Fruit fly (Drosophila melanogaster) whole organism, adult: ENCODE results near the gene Phf5a.

Source experiments
- CG11617 ChIP-seq: fragments of 200-800 bp; sonication (Bioruptor generic); optimal IDR thresholded peaks from 2 replicates; lab custom pipeline; 2017; ENCODE audit warnings: mild to moderate bottlenecking, missing biosample characterization, missing genetic modification reagents, missing genetic modification characterization
- CG12768 ChIP-seq: fragments of 200-800 bp; sonication (Bioruptor generic); optimal IDR thresholded peaks from 2 replicates; lab custom pipeline; 2017; ENCODE audit warnings: missing biosample characterization, missing genetic modification characterization, mild to moderate bottlenecking, moderate library complexity, missing genetic modification reagents
- CG14711 ChIP-seq: fragments of 200-800 bp; sonication (Bioruptor generic); optimal IDR thresholded peaks from 2 replicates; lab custom pipeline; 2018; ENCODE audit warnings: missing biosample characterization, mild to moderate bottlenecking, missing genetic modification characterization, moderate library complexity
- CG1620 ChIP-seq: fragments of 200-800 bp; sonication (Bioruptor generic); optimal IDR thresholded peaks from 2 replicates; lab custom pipeline; 2016; ENCODE audit warnings: missing biosample characterization, missing genetic modification characterization
- CG33017 ChIP-seq: fragments of 200-800 bp; sonication (Bioruptor generic); optimal IDR thresholded peaks from 2 replicates; lab custom pipeline; 2018; ENCODE audit warnings: missing biosample characterization, mild to moderate bottlenecking, missing genetic modification characterization, moderate library complexity
- CG5204 ChIP-seq: fragments of 200-800 bp; sonication (Bioruptor generic); optimal IDR thresholded peaks from 2 replicates; lab custom pipeline; 2016; ENCODE audit warnings: missing biosample characterization, missing genetic modification characterization
- CG7045 ChIP-seq: fragments of 200-800 bp; sonication (Bioruptor generic); optimal IDR thresholded peaks from 2 replicates; lab custom pipeline; 2017; ENCODE audit warnings: missing biosample characterization, mild to moderate bottlenecking, missing genetic modification characterization
- CG7101 ChIP-seq: fragments of 200-800 bp; sonication (Bioruptor generic); optimal IDR thresholded peaks from 2 replicates; lab custom pipeline; 2018; ENCODE audit warnings: missing biosample characterization, mild to moderate bottlenecking, missing genetic modification characterization, moderate library complexity
- Clk ChIP-seq: fragments of 200-800 bp; sonication (Bioruptor generic); optimal IDR thresholded peaks from 2 replicates; lab custom pipeline; 2017; ENCODE audit warnings: missing biosample characterization, missing genetic modification characterization
- Crg-1 ChIP-seq: fragments of 200-800 bp; sonication (Bioruptor generic); optimal IDR thresholded peaks from 2 replicates; lab custom pipeline; 2016; ENCODE audit warnings: missing biosample characterization, missing genetic modification characterization
- Hr96 ChIP-seq: fragments of 200-800 bp; sonication (Bioruptor generic); optimal IDR thresholded peaks from 2 replicates; lab custom pipeline; 2016; ENCODE audit warnings: missing biosample characterization, missing genetic modification characterization
- Mnt ChIP-seq: fragments of 200-800 bp; sonication (Bioruptor generic); optimal IDR thresholded peaks from 2 replicates; lab custom pipeline; 2016; ENCODE audit warnings: missing biosample characterization, mild to moderate bottlenecking, missing genetic modification characterization
- bab1 ChIP-seq: fragments of 200-800 bp; sonication (Bioruptor generic); optimal IDR thresholded peaks from 3 replicates; lab custom pipeline; 2019; ENCODE audit warnings: missing biosample characterization, mild to moderate bottlenecking, missing genetic modification characterization, moderate library complexity
- cic ChIP-seq: fragments of 200-800 bp; sonication (Bioruptor generic); optimal IDR thresholded peaks from 2 replicates; lab custom pipeline; 2017; ENCODE audit warnings: missing biosample characterization, mild to moderate bottlenecking, missing genetic modification characterization, moderate library complexity
- cnc ChIP-seq, 2 experiments: fragments of >200 bp; optimal IDR thresholded peaks; 2 replicates each; lab custom pipeline; 2017
- kay ChIP-seq: fragments of 200-800 bp; sonication (Bioruptor generic); peaks from one replicate; lab custom pipeline; 2016; ENCODE audit warnings: missing biosample characterization, missing genetic modification characterization, borderline replicate concordance
- ovo ChIP-seq: fragments of 200-800 bp; sonication (Bioruptor generic); optimal IDR thresholded peaks from 2 replicates; lab custom pipeline; 2016; ENCODE audit warnings: missing biosample characterization, missing genetic modification characterization
- pad ChIP-seq: fragments of 200-800 bp; sonication (Bioruptor generic); optimal IDR thresholded peaks from 3 replicates; lab custom pipeline; 2017; ENCODE audit warnings: missing biosample characterization, missing genetic modification characterization, mild to moderate bottlenecking, moderate library complexity, missing genetic modification reagents
- tj ChIP-seq: fragments of 200-800 bp; sonication (Bioruptor generic); optimal IDR thresholded peaks from 3 replicates; lab custom pipeline; 2017; ENCODE audit warnings: missing biosample characterization, mild to moderate bottlenecking, missing genetic modification characterization, moderate library complexity
- toe ChIP-seq: fragments of 200-800 bp; sonication (Bioruptor generic); optimal IDR thresholded peaks from 2 replicates; lab custom pipeline; 2016; ENCODE audit warnings: missing biosample characterization, missing genetic modification characterization

Phf5a gene

DNA sequence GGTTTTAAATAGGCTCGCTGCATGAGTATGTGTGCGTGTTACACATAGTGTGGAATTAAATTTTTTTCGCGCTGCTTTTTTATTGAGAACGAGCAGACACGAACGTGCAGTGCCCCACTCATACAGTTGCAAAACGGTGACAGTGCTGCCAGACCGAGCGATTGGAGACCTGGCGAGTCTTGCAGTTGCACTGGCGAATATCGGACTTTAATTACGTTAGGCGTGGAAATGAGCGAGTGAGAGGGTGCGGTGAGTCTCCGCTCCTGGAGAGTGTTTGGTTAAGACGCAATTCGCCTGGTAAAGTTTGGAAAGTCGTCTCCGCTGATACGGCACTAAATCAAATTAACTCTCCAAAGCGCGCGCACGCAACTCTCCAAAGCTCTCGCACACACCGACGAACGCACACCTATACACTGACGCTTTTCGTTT, 9.3 kb downstream of the Phf5a start:
- peak; percentile 77 for TF ChIP-seq pad
- peak; percentile 93 for TF ChIP-seq cic (GFP tag; lab: Kevin White, UChicago)
- TF ChIP-seq CG11617 = peak; percentile 5
- peak; percentile 79 for TF ChIP-seq tj (GFP tag; lab: Kevin White, UChicago)
- peak; percentile 85 for TF ChIP-seq Mnt (GFP tag; lab: Kevin White, UChicago)
- no peak for TF ChIP-seq Crg-1 (GFP tag; lab: Kevin White, UChicago)
- no peak for TF ChIP-seq CG7101 (tag; lab: Kevin White, UChicago)
- peak; percentile 10 for TF ChIP-seq ovo (GFP tag; lab: Kevin White, UChicago)
- TF ChIP-seq toe (GFP tag; lab: Kevin White, UChicago) = peak; percentile 27
- TF ChIP-seq cnc (optimal IDR thresholded peaks at IDR 0.05; lab: Kevin White, UChicago) = no peak
- no peak for TF ChIP-seq kay
- TF ChIP-seq bab1 (GFP tag; lab: Kevin White, UChicago) = no peak
- no peak for TF ChIP-seq CG14711 (tag; lab: Kevin White, UChicago)
- TF ChIP-seq CG1620 (GFP tag; lab: Kevin White, UChicago) = no peak
- TF ChIP-seq CG33017 (tag; lab: Kevin White, UChicago) = no peak
- no peak for TF ChIP-seq CG7045 (GFP tag; lab: Kevin White, UChicago)

DNA sequence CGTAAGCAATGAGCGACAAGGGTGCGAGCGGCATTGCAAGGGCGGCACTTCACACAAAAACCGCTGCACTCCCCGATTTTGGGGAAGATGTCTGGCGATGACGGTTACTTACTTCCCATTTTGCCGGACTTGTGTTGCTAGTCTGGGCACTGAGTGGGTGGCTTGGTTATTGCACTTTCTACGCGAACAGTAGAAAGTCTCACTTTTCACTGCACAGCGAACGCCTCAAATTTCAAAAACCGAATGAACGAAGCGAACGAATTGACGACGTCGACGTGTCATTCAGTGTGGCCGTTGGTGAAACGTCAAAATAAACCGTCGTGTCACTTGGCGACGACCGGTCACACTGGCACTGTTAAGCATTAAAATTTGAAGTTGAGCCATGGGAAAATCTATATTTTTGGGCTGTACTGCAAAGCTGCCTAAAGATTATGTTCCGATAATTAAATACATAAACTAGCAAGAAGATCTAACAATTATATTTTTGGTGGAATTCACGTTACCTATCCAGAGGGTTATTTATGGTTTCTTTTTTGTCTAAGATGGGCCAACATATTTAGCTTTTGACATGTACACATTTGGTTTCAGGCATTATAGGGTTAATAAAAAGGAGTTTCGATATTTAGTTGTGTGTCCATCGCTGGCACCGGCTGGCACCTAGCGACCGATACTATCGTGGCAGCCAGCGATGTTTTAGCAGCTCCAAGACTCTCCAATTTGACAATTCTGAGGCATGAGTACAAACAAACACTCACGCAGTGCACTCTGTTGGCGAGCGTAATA, 10.2 kb downstream of the Phf5a start, which contains the start of the genes Sec61alpha and Daxx:
Sec61alpha (minus strand) TSS at position 364 of the 783 bp plus-strand sequence.
Daxx (plus strand) TSS at position 718 of the 783 bp plus-strand sequence.
- TF ChIP-seq kay (no peak), Hr96 (GFP tag; lab: Kevin White, UChicago) (peak; percentile 90), CG33017 (tag; lab: Kevin White, UChicago) (peak; percentile 75), Crg-1 (GFP tag; lab: Kevin White, UChicago) (peak; percentile 66), pad (peak; percentile 45), CG7101 (tag; lab: Kevin White, UChicago) (peak; percentile 83), tj (GFP tag; lab: Kevin White, UChicago) (peak; percentile 84), CG11617 (peak; percentile 55), toe (GFP tag; lab: Kevin White, UChicago) (peak; percentile 94), ovo (GFP tag; lab: Kevin White, UChicago) (peak; percentile 68), cnc (optimal IDR thresholded peaks at IDR 0.05; lab: Kevin White, UChicago) (no peak), CG5204 (GFP tag; lab: Kevin White, UChicago) (no peak), Mnt (GFP tag; lab: Kevin White, UChicago) (peak; percentile 62), cic (GFP tag; lab: Kevin White, UChicago) (no peak), Clk (peak; percentile 85), CG7045 (GFP tag; lab: Kevin White, UChicago) (peak; percentile 61), CG12768 (GFP tag; lab: Kevin White, UChicago) (peak; percentile 70), CG14711 (tag; lab: Kevin White, UChicago) (peak; percentile 74), CG1620 (GFP tag; lab: Kevin White, UChicago) (peak; percentile 93), bab1 (GFP tag; lab: Kevin White, UChicago) (peak; percentile 83)

DNA sequence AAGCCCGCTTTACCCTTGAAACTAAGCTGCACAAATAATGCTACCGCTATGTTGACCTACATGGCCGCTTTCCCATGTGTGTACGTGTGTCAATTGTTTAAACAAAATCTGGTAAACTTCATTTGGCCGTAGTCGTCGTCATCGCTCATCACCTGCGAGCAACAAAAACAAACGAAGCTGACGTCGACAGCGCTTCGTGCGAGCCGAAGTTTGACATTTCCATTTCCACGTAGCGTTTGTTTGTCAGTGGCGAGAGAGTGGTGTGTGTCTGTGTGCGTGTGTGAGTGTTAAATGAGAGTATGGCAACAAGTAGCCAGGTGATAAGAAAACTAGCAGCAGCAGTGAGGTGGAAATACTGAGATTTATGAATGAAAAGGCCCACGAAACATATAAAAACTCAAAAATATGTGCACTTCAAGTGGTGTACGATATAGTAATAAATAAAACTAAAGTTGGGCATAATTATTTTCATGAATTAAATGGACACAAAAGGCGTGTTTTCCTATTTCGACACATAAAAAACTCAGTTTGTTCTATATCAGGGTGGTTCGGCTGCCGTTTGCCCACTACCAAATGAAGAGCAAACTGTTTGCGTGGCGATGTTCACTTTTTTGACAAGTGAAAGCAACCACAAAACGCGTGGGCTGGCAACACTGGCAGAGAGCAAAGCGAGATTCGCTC, 11.3 kb downstream of the Phf5a start:
- TF ChIP-seq cic (GFP tag; lab: Kevin White, UChicago) (peak; percentile 97), toe (GFP tag; lab: Kevin White, UChicago) (no peak), CG5204 (GFP tag; lab: Kevin White, UChicago) (no peak), CG7045 (GFP tag; lab: Kevin White, UChicago) (no peak), pad (no peak), Crg-1 (GFP tag; lab: Kevin White, UChicago) (peak; percentile 56), cnc (optimal IDR thresholded peaks at IDR 0.05; lab: Kevin White, UChicago) (no peak), CG11617 (peak; percentile 32), CG33017 (tag; lab: Kevin White, UChicago) (peak; percentile 42), Mnt (GFP tag; lab: Kevin White, UChicago) (peak; percentile 84), Hr96 (GFP tag; lab: Kevin White, UChicago) (no peak), CG12768 (GFP tag; lab: Kevin White, UChicago) (peak; percentile 28), kay (no peak), CG14711 (tag; lab: Kevin White, UChicago) (peak; percentile 62), ovo (GFP tag; lab: Kevin White, UChicago) (peak; percentile 63), CG1620 (GFP tag; lab: Kevin White, UChicago) (no peak), CG7101 (tag; lab: Kevin White, UChicago) (peak; percentile 29), bab1 (GFP tag; lab: Kevin White, UChicago) (peak; percentile 65), Clk (no peak), tj (GFP tag; lab: Kevin White, UChicago) (no peak)

DNA sequence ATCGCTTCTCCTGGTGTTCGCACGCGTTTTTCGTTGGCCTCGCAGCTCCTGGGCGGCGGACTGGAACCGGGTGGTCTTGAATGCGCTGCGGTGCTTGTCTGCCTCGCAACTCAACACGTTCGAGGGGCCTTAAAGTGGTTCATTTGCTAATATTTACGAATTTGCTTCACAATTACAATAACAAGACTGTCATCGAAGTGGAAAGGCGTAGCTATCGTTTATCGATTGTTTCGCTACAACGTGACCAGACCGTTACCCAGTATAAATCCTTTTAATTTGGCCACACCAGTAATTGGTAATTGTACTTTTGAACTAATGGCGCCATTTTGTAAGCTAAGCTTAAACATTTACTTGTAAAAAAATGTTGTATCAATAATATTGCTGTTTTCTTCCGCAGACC, 13.9 kb downstream of the Phf5a start, which contains the start of gene CG9536:
CG9536 (minus strand) TSS at position 223 of the 400 bp plus-strand sequence.
- TF ChIP-seq CG12768 (GFP tag; lab: Kevin White, UChicago) = no peak
- TF ChIP-seq bab1 (GFP tag; lab: Kevin White, UChicago) = peak; percentile 75
